Worm (Caenorhabditis elegans) whole organism, L2 larva: ENCODE measurements around the gene cab-1.

Experiments used
- C34F6.9 ChIP-seq: fragments of 150-350 bp; optimal IDR thresholded peaks from 2 replicates; lab custom pipeline; 2014; ENCODE audit warnings: missing biosample characterization, missing genetic modification characterization
- F13H6.1 ChIP-seq: sonication (generic microtip); optimal IDR thresholded peaks from 2 replicates; lab custom pipeline; 2016; ENCODE audit warnings: missing genetic modification characterization, missing compliant biosample characterization
- R02D3.7 ChIP-seq: fragments of 150-350 bp; optimal IDR thresholded peaks from 2 replicates; lab custom pipeline; 2014; ENCODE audit warnings: missing biosample characterization, missing genetic modification characterization
- Y55F3AM.14 ChIP-seq: fragments of 200-800 bp; sonication (Bioruptor generic); optimal IDR thresholded peaks from 2 replicates; lab custom pipeline; 2018; ENCODE audit warnings: mild to moderate bottlenecking, missing genetic modification characterization, missing compliant biosample characterization
- ZK546.5 ChIP-seq: sonication (generic microtip); optimal IDR thresholded peaks from 2 replicates; lab custom pipeline; 2017; ENCODE audit warnings: missing biosample characterization, missing genetic modification characterization
- alr-1 ChIP-seq: fragments of 150-350 bp; optimal IDR thresholded peaks from 2 replicates; lab custom pipeline; 2014; ENCODE audit warnings: missing biosample characterization, missing genetic modification characterization
- aly-2 ChIP-seq: fragments of 150-350 bp; optimal IDR thresholded peaks from 2 replicates; lab custom pipeline; 2014; ENCODE audit warnings: missing biosample characterization, missing genetic modification characterization
- ama-1 ChIP-seq: fragments of 150-350 bp; optimal IDR thresholded peaks from 2 replicates; lab custom pipeline; 2018; ENCODE audit warnings: inconsistent platforms
- blmp-1 ChIP-seq: sonication (generic microtip); optimal IDR thresholded peaks from 2 replicates; lab custom pipeline; 2017; ENCODE audit warnings: missing genetic modification characterization, mild to moderate bottlenecking, missing compliant biosample characterization, antibody characterized with exemption, moderate library complexity; ENCODE audit not compliant: insufficient read depth
- ceh-16 ChIP-seq: fragments of 150-350 bp; optimal IDR thresholded peaks from 2 replicates; lab custom pipeline; 2014; ENCODE audit warnings: missing biosample characterization, missing genetic modification characterization
- ceh-82 ChIP-seq: fragments of 150-350 bp; optimal IDR thresholded peaks from 2 replicates; lab custom pipeline; 2014; ENCODE audit warnings: missing biosample characterization, missing genetic modification characterization
- crh-2 ChIP-seq: sonication (generic microtip); optimal IDR thresholded peaks from 2 replicates; lab custom pipeline; 2017; ENCODE audit warnings: missing biosample characterization, missing genetic modification characterization
- dmd-4 ChIP-seq: sonication (generic microtip); optimal IDR thresholded peaks from 2 replicates; lab custom pipeline; 2017; ENCODE audit warnings: missing biosample characterization, missing genetic modification characterization
- egl-27 ChIP-seq: sonication (generic microtip); optimal IDR thresholded peaks from 3 replicates; lab custom pipeline; 2017; ENCODE audit warnings: missing biosample characterization, missing genetic modification reagents, missing genetic modification characterization
- elt-1 ChIP-seq: fragments of 150-350 bp; optimal IDR thresholded peaks from 2 replicates; lab custom pipeline; 2014; ENCODE audit warnings: missing biosample characterization, missing genetic modification characterization
- elt-3 ChIP-seq: sonication (generic microtip); optimal IDR thresholded peaks from 2 replicates; lab custom pipeline; 2017; ENCODE audit warnings: missing biosample characterization, missing genetic modification characterization
- fos-1 ChIP-seq: fragments of 150-350 bp; optimal IDR thresholded peaks from 2 replicates; lab custom pipeline; 2014; ENCODE audit warnings: missing biosample characterization, missing genetic modification characterization
- gmeb-1 ChIP-seq: fragments of 150-350 bp; optimal IDR thresholded peaks from 2 replicates; lab custom pipeline; 2014; ENCODE audit warnings: missing biosample characterization, missing genetic modification characterization
- lin-11 ChIP-seq: fragments of 150-350 bp; sonication (generic microtip); optimal IDR thresholded peaks from 2 replicates; lab custom pipeline; 2014; ENCODE audit warnings: missing biosample characterization, missing genetic modification characterization, inconsistent platforms, mixed read lengths
- lin-13 ChIP-seq: fragments of 150-350 bp; optimal IDR thresholded peaks from 2 replicates; lab custom pipeline; 2014; ENCODE audit warnings: missing biosample characterization, missing genetic modification reagents, missing genetic modification characterization
- lin-39 ChIP-seq: fragments of 150-350 bp; optimal IDR thresholded peaks from 2 replicates; lab custom pipeline; 2014; ENCODE audit warnings: missing biosample characterization, missing genetic modification reagents, missing genetic modification characterization
- lsy-2 ChIP-seq, 2 experiments: fragments of 150-350 bp in 1 of 2; sonication (generic microtip) in 1 of 2; optimal IDR thresholded peaks; 2 replicates each; lab custom pipeline; 2014 to 2017; ENCODE audit warnings: missing biosample characterization in 2 of 2, missing genetic modification characterization in 2 of 2
- mab-5 ChIP-seq: fragments of 150-350 bp; optimal IDR thresholded peaks from 2 replicates; lab custom pipeline; 2014; ENCODE audit warnings: missing biosample characterization, missing genetic modification characterization
- mbf-1 ChIP-seq: sonication (generic microtip); optimal IDR thresholded peaks from 2 replicates; lab custom pipeline; 2017; ENCODE audit warnings: missing biosample characterization, missing genetic modification characterization
- mdl-1 ChIP-seq, 2 experiments: fragments of 150-350 bp in 1 of 2; sonication (generic microtip) in 1 of 2; optimal IDR thresholded peaks; 2 replicates each; lab custom pipeline; 2017; ENCODE audit warnings: missing biosample characterization in 2 of 2, missing genetic modification characterization in 2 of 2
- nhr-10 ChIP-seq: sonication (generic microtip); optimal IDR thresholded peaks from 2 replicates; lab custom pipeline; 2017; ENCODE audit warnings: missing biosample characterization, missing genetic modification characterization
- nhr-11 ChIP-seq: fragments of 150-350 bp; optimal IDR thresholded peaks from 2 replicates; lab custom pipeline; 2014; ENCODE audit warnings: missing biosample characterization, missing genetic modification characterization
- nhr-12 ChIP-seq: fragments of 150-350 bp; optimal IDR thresholded peaks from 2 replicates; lab custom pipeline; 2014; ENCODE audit warnings: missing biosample characterization, missing genetic modification characterization
- nhr-129 ChIP-seq: fragments of 150-350 bp; optimal IDR thresholded peaks from 2 replicates; lab custom pipeline; 2014; ENCODE audit warnings: missing biosample characterization, missing genetic modification characterization
- nhr-21 ChIP-seq: fragments of 150-350 bp; optimal IDR thresholded peaks from 2 replicates; lab custom pipeline; 2014; ENCODE audit warnings: missing biosample characterization, missing genetic modification characterization
- nhr-23 ChIP-seq: fragments of 150-350 bp; optimal IDR thresholded peaks from 2 replicates; lab custom pipeline; 2014; ENCODE audit warnings: missing biosample characterization, missing genetic modification reagents, missing genetic modification characterization
- nhr-237 ChIP-seq: fragments of 150-350 bp; optimal IDR thresholded peaks from 2 replicates; lab custom pipeline; 2014; ENCODE audit warnings: missing biosample characterization, missing genetic modification characterization
- nhr-25 ChIP-seq: fragments of 150-350 bp; sonication (generic microtip); optimal IDR thresholded peaks from 3 replicates; lab custom pipeline; 2014; ENCODE audit warnings: missing biosample characterization, missing genetic modification characterization
- nhr-6 ChIP-seq: fragments of 150-350 bp; optimal IDR thresholded peaks from 2 replicates; lab custom pipeline; 2014; ENCODE audit warnings: missing biosample characterization, missing genetic modification characterization
- nhr-77 ChIP-seq: fragments of 150-350 bp; optimal IDR thresholded peaks from 2 replicates; lab custom pipeline; 2014; ENCODE audit warnings: missing biosample characterization, missing genetic modification characterization
- peb-1 ChIP-seq: fragments of 150-350 bp; optimal IDR thresholded peaks from 2 replicates; lab custom pipeline; 2014; ENCODE audit warnings: missing biosample characterization, missing genetic modification characterization
- sem-4 ChIP-seq: fragments of 150-350 bp; optimal IDR thresholded peaks from 2 replicates; lab custom pipeline; 2014; ENCODE audit warnings: missing biosample characterization, missing genetic modification reagents, missing genetic modification characterization
- skn-1 ChIP-seq: sonication (generic microtip); optimal IDR thresholded peaks from 2 replicates; lab custom pipeline; 2017; ENCODE audit warnings: missing biosample characterization, missing genetic modification characterization
- sma-3 ChIP-seq: sonication (generic microtip); optimal IDR thresholded peaks from 2 replicates; lab custom pipeline; 2016; ENCODE audit warnings: missing genetic modification reagents, missing genetic modification characterization, missing compliant biosample characterization
- sma-9 ChIP-seq, 2 experiments: fragments of 150-350 bp in 1 of 2; sonication (generic microtip) in 1 of 2; optimal IDR thresholded peaks; 2 replicates each; lab custom pipeline; 2014 to 2016; ENCODE audit warnings: missing genetic modification characterization in 2 of 2, mild to moderate bottlenecking in 1 of 2, missing biosample characterization in 1 of 2, missing compliant biosample characterization in 1 of 2, missing genetic modification reagents in 1 of 2, moderate library complexity in 1 of 2
- snpc-4 ChIP-seq: fragments of 150-350 bp; optimal IDR thresholded peaks from 2 replicates; lab custom pipeline; 2014; ENCODE audit warnings: missing biosample characterization, missing genetic modification characterization
- unc-39 ChIP-seq: fragments of 150-350 bp; optimal IDR thresholded peaks from 2 replicates; lab custom pipeline; 2014; ENCODE audit warnings: missing biosample characterization, missing genetic modification characterization
- unc-55 ChIP-seq: fragments of 150-350 bp; sonication (generic microtip); optimal IDR thresholded peaks from 3 replicates; lab custom pipeline; 2014; ENCODE audit warnings: missing biosample characterization, missing genetic modification reagents, missing genetic modification characterization
- unc-62 ChIP-seq: fragments of 150-350 bp; optimal IDR thresholded peaks from 2 replicates; lab custom pipeline; 2014; ENCODE audit warnings: missing biosample characterization, missing genetic modification reagents, missing genetic modification characterization
- zag-1 ChIP-seq: fragments of 150-350 bp; optimal IDR thresholded peaks from 2 replicates; lab custom pipeline; 2014; ENCODE audit warnings: missing biosample characterization, missing genetic modification characterization
- ztf-1 ChIP-seq: fragments of 200-800 bp; sonication (Bioruptor generic); conservative IDR thresholded peaks from 2 replicates; pipeline ENCODE4 v1.3.6; 2022; ENCODE audit warnings: missing genetic modification characterization, missing compliant biosample characterization
- ztf-11 ChIP-seq: sonication (generic microtip); optimal IDR thresholded peaks from 2 replicates; lab custom pipeline; 2017; ENCODE audit warnings: missing biosample characterization, missing genetic modification characterization
- ztf-4 ChIP-seq: fragments of 150-350 bp; optimal IDR thresholded peaks from 2 replicates; lab custom pipeline; 2014; ENCODE audit warnings: missing biosample characterization, missing genetic modification characterization

The cab-1 gene

ce11 chrX:12205478-12206059 lies 7.1 kb downstream of the cab-1 start:
- no peak for TF ChIP-seq peb-1
- peak; percentile 76 for TF ChIP-seq F13H6.1 (tag; lab: Kevin White, UChicago)
- no peak for TF ChIP-seq nhr-237 (tag; lab: Kevin White, UChicago)
- TF ChIP-seq ZK546.5 (tag; lab: Kevin White, UChicago), result no peak
- no peak for TF ChIP-seq dmd-4 (tag; lab: Kevin White, UChicago)
- TF ChIP-seq lin-39, result no peak
- no peak for TF ChIP-seq elt-3 (tag; lab: Kevin White, UChicago)
- peak in 1 of 2 experiments; percentile 59 for TF ChIP-seq lsy-2 (tag; optimal IDR thresholded peaks at IDR 0.05; lab: Kevin White, UChicago)
- peak; percentile 60 for TF ChIP-seq C34F6.9
- no peak for TF ChIP-seq sma-3 (GFP tag; lab: Kevin White, UChicago)
- TF ChIP-seq ztf-4, result peak; percentile 10
- peak; percentile 42 for TF ChIP-seq egl-27 (tag; lab: Kevin White, UChicago)
- no peak for TF ChIP-seq snpc-4
- peak; percentile 25 for TF ChIP-seq sma-9 (GFP tag; optimal IDR thresholded peaks at IDR 0.05; lab: Kevin White, UChicago)
- TF ChIP-seq sma-9 (tag; optimal IDR thresholded peaks at IDR 0.05; lab: Kevin White, UChicago), result no peak
- no peak for TF ChIP-seq ztf-1 (GFP tag; lab: Robert Waterston, UW)
- no peak for TF ChIP-seq nhr-77 (tag; lab: Kevin White, UChicago)
- no peak for TF ChIP-seq mbf-1 (tag; lab: Kevin White, UChicago)
- TF ChIP-seq gmeb-1 (tag; lab: Kevin White, UChicago), result no peak
- peak; percentile 18 for TF ChIP-seq zag-1 (tag; lab: Kevin White, UChicago)
- no peak for TF ChIP-seq fos-1
- peak; percentile 44 for TF ChIP-seq lin-13 (GFP tag; lab: Kevin White, UChicago)
- no peak for TF ChIP-seq nhr-10
- TF ChIP-seq mdl-1 (tag; optimal IDR thresholded peaks at IDR 0.05; lab: Kevin White, UChicago), result peak in 1 of 2 experiments; percentile 59
- TF ChIP-seq ceh-16, result no peak
- no peak for TF ChIP-seq unc-39 (tag; lab: Kevin White, UChicago)
- no peak for TF ChIP-seq nhr-21 (tag; lab: Kevin White, UChicago)
- no peak for TF ChIP-seq ama-1
- TF ChIP-seq sem-4, result peak; percentile 39
- no peak for TF ChIP-seq aly-2 (tag; lab: Kevin White, UChicago)
- no peak for TF ChIP-seq R02D3.7
- no peak for TF ChIP-seq unc-62
- peak; percentile 53 for TF ChIP-seq nhr-6 (tag; lab: Kevin White, UChicago)
- no peak for TF ChIP-seq ceh-82 (tag; lab: Kevin White, UChicago)
- no peak for TF ChIP-seq nhr-25
- peak; percentile 46 for TF ChIP-seq crh-2 (tag; lab: Kevin White, UChicago)
- no peak for TF ChIP-seq nhr-12 (tag; lab: Kevin White, UChicago)
- TF ChIP-seq skn-1 (tag; lab: Kevin White, UChicago), result no peak
- no peak for TF ChIP-seq nhr-23
- peak; percentile 56 for TF ChIP-seq unc-55 (GFP tag; lab: Kevin White, UChicago)
- peak; percentile 47 for TF ChIP-seq nhr-129 (tag; lab: Kevin White, UChicago)
- no peak for TF ChIP-seq blmp-1
- TF ChIP-seq ztf-11 (tag; lab: Kevin White, UChicago), result no peak
- peak; percentile 63 for TF ChIP-seq Y55F3AM.14 (GFP tag; lab: Kevin White, UChicago)
- TF ChIP-seq elt-1 (tag; lab: Kevin White, UChicago), result no peak
- TF ChIP-seq nhr-11, result no peak
- no peak for TF ChIP-seq alr-1 (tag; lab: Kevin White, UChicago)
- TF ChIP-seq mab-5 (tag; lab: Kevin White, UChicago), result no peak
- TF ChIP-seq lin-11, result no peak
